Worm (Caenorhabditis elegans) whole organism, L1 larva: ENCODE data around the gene ctsa-3.1.

Experiments used
- blmp-1 ChIP-seq: fragments of 150-350 bp; optimal IDR thresholded peaks from 2 replicates; lab custom pipeline; 2014; ENCODE audit warnings: missing biosample characterization, missing genetic modification characterization
- egl-27 ChIP-seq, 2 experiments: fragments of 150-350 bp in 1 of 2; sonication (generic microtip); optimal IDR thresholded peaks; 3 replicates each; lab custom pipeline; 2017 to 2018; ENCODE audit warnings: missing biosample characterization in 2 of 2, missing genetic modification characterization in 2 of 2, missing genetic modification reagents in 2 of 2
- mdl-1 ChIP-seq, 2 experiments: fragments of 150-350 bp; optimal IDR thresholded peaks; 2 replicates each; lab custom pipeline; 2014 to 2017; ENCODE audit warnings: missing biosample characterization in 2 of 2, missing genetic modification characterization in 2 of 2, inconsistent platforms in 1 of 2
- nhr-12 ChIP-seq: sonication (generic microtip); optimal IDR thresholded peaks from 2 replicates; lab custom pipeline; 2017; ENCODE audit warnings: missing biosample characterization, missing genetic modification characterization
- skn-1 ChIP-seq: fragments of 150-350 bp; optimal IDR thresholded peaks from 2 replicates; lab custom pipeline; 2014; ENCODE audit warnings: missing biosample characterization, missing genetic modification characterization
- ztf-11 ChIP-seq, 2 experiments: sonication (generic microtip); optimal IDR thresholded peaks; 2 replicates each; lab custom pipeline; 2016 to 2017; ENCODE audit warnings: missing genetic modification characterization in 2 of 2, missing biosample characterization in 1 of 2, missing compliant biosample characterization in 1 of 2

- TF ChIP-seq mdl-1 (tag; optimal IDR thresholded peaks at IDR 0.05; lab: Kevin White, UChicago) (no peak), egl-27 (tag; optimal IDR thresholded peaks at IDR 0.05; lab: Kevin White, UChicago) (no peak), nhr-12 (no peak), blmp-1 (tag; lab: Kevin White, UChicago) (no peak), ztf-11 (tag; optimal IDR thresholded peaks at IDR 0.05; lab: Kevin White, UChicago) (no peak), skn-1 (tag; lab: Kevin White, UChicago) (no peak)
Observed at ce11 chrII:7204951-7205350, 27.7 kb upstream of the ctsa-3.1 start, which contains the start of gene srd-58.
